Fruit fly (Drosophila melanogaster): ENCODE results near the gene CG32100.

CG32100 gene

DNA sequence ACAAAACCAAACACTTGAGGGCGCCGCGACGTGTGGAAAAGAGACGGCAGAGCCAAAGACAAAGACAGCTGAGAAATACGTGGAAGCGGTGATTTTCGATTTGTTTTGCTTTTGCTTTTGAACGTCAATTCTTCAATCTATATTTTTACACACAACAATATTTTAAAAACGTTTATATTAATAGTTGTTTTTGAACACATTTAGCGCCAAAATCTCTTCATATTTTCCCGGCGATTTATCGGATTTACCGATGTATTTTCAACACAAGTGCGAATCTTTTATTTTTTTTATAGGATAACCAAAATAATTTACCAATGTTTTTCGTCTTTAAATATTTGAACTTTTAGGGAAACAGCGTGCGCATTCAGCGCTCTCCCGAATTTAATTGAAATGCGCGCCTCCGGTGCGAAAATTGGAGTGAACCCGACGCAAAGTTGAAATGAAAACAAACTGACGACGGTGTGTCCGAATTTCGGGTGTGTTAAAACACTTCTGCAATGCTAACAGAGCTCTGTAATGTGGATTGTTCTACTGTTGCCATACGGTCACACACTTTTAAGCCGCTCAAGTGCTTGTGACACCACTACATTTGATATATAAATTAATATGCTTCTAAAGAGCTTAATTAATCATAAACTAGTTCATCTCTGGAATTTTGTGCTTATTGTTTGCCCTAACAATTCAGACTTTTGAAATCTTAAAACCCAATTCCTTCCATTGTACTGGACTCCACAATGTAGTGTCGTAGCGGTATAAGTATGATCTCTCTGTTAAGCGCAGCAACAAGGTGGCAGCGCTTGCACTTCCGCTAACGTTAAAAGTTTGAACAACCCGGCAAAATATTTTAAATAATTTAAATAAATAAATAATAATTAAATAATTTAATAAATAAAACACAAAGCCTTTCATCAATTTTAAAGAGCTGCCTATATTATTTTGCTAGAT is 713 bp upstream of the CG32100 start, which contains the start of gene app (continued):
- TF ChIP-seq CG12391 (tag; optimal IDR thresholded peaks at IDR 0.05) (peak; percentile 87), nom (GFP tag; optimal IDR thresholded peaks at IDR 0.05) (peak; percentile 52), Hmx (GFP tag; optimal IDR thresholded peaks at IDR 0.05) (no peak), CG10959 (GFP tag; IDR thresholded peaks at IDR 0.05) (peak; percentile 65; the same call in 1 of the 2 replicates), NfI (GFP tag; optimal IDR thresholded peaks at IDR 0.05) (peak; percentile 95), CG11695 (GFP tag; IDR thresholded peaks at IDR 0.05) (peak; percentile 91), salm (tag; optimal IDR thresholded peaks at IDR 0.05) (peak; percentile 71), CG3995 (GFP tag; optimal IDR thresholded peaks at IDR 0.05) (peak; percentile 55), CG10565 (GFP tag; optimal IDR thresholded peaks at IDR 0.05) (no peak), Dfd (GFP tag; optimal IDR thresholded peaks at IDR 0.05) (no peak), hbn (GFP tag; IDR thresholded peaks at IDR 0.05; ENCODE audit: partially characterized antibody) (no peak), mld (GFP tag; IDR thresholded peaks at IDR 0.05; ENCODE audit: partially characterized antibody) (no peak), Deaf1 (tag; optimal IDR thresholded peaks at IDR 0.05) (peak; percentile 70), repo (GFP tag; optimal IDR thresholded peaks at IDR 0.05) (peak; percentile 60), Ets65A (GFP tag) (peak; percentile 96), Dip2 (GFP tag; IDR thresholded peaks at IDR 0.05) (no peak), Nf-YC (tag; optimal IDR thresholded peaks at IDR 0.05) (peak; percentile 74), kay (GFP tag; optimal IDR thresholded peaks at IDR 0.05) (peak; percentile 25), Six4 (GFP tag; optimal IDR thresholded peaks at IDR 0.05) (peak; percentile 70), CG1792 (GFP tag; optimal IDR thresholded peaks at IDR 0.05) (peak; percentile 37), CG17568 (GFP tag; optimal IDR thresholded peaks at IDR 0.05) (peak; percentile 76), otp (GFP tag; IDR thresholded peaks at IDR 0.05) (peak; percentile 86), CG8924 (tag; optimal IDR thresholded peaks at IDR 0.05) (peak; percentile 75), CG12744 (GFP tag; optimal IDR thresholded peaks at IDR 0.05) (peak; percentile 70), grn (GFP tag; optimal IDR thresholded peaks at IDR 0.05) (no peak), al (GFP tag; IDR thresholded peaks at IDR 0.05) (peak; percentile 81), CG9932 (GFP tag; IDR thresholded peaks at IDR 0.05) (peak; percentile 89), Doc3 (GFP tag; IDR thresholded peaks at IDR 0.05; ENCODE audit: partially characterized antibody) (no peak), CG3407 (GFP tag; optimal IDR thresholded peaks at IDR 0.05) (peak; percentile 64), ase (GFP tag; IDR thresholded peaks at IDR 0.05) (peak; percentile 88), gcm (GFP tag; optimal IDR thresholded peaks at IDR 0.05) (peak; percentile 69), CG12219 (GFP tag; optimal IDR thresholded peaks at IDR 0.05) (peak; percentile 88), Ets97D (GFP tag; optimal IDR thresholded peaks at IDR 0.05) (peak; percentile 98), Sry-β (GFP tag; optimal IDR thresholded peaks at IDR 0.05) (peak; percentile 47), CG16863 (GFP tag; optimal IDR thresholded peaks at IDR 0.05) (peak; percentile 68), Bdp1 (GFP tag; optimal IDR thresholded peaks at IDR 0.05) (peak; percentile 69), crc (GFP tag; optimal IDR thresholded peaks at IDR 0.05) (peak; percentile 68), CG8765 (GFP tag; IDR thresholded peaks at IDR 0.05) (no peak; the same call in none of the 2 replicates), so (GFP tag; IDR thresholded peaks at IDR 0.05) (peak; percentile 93), CG2202 (tag; optimal IDR thresholded peaks at IDR 0.05) (peak; percentile 72), CG9876 (GFP tag; optimal IDR thresholded peaks at IDR 0.05) (peak; percentile 31), pho (GFP tag; optimal IDR thresholded peaks at IDR 0.05) (peak; percentile 68), bbx (GFP tag; IDR thresholded peaks at IDR 0.05; ENCODE audit: partially characterized antibody) (peak; percentile 63), CG6175 (GFP tag; IDR thresholded peaks at IDR 0.05) (peak; percentile 87; the same call in 2 of the 3 replicates), CG32767 (GFP tag; IDR thresholded peaks at IDR 0.05) (peak; percentile 91), CG17328 (GFP tag; IDR thresholded peaks at IDR 0.05) (peak; percentile 90), CG1529 (GFP tag; optimal IDR thresholded peaks at IDR 0.05) (peak; percentile 72), hb (GFP tag; IDR thresholded peaks at IDR 0.05; ENCODE audit: partially characterized antibody) (no peak), esg (GFP tag; conservative IDR thresholded peaks at IDR 0.05) (peak; percentile 85)

Data from whole organism, embryonic.